Worm (Caenorhabditis elegans) whole organism, L3 larva: ENCODE data around the gene M117.6.

Source experiments
- ama-1 ChIP-seq: fragments of 150-350 bp; optimal IDR thresholded peaks from 2 replicates; lab custom pipeline; 2018
- egl-27 ChIP-seq: sonication (generic microtip); optimal IDR thresholded peaks from 4 replicates; lab custom pipeline; 2017; ENCODE audit warnings: missing biosample characterization, missing genetic modification reagents, missing genetic modification characterization
- elt-1 ChIP-seq: fragments of 150-350 bp; optimal IDR thresholded peaks from 2 replicates; lab custom pipeline; 2014; ENCODE audit warnings: missing biosample characterization, missing genetic modification characterization
- nfya-1 ChIP-seq: sonication (generic microtip); optimal IDR thresholded peaks from 2 replicates; lab custom pipeline; 2017; ENCODE audit warnings: missing genetic modification characterization, mild to moderate bottlenecking, missing compliant biosample characterization, antibody characterized with exemption, moderate library complexity; ENCODE audit not compliant: insufficient read depth
- nhr-28 ChIP-seq: fragments of 150-350 bp; optimal IDR thresholded peaks from 2 replicates; lab custom pipeline; 2014; ENCODE audit warnings: missing biosample characterization, missing genetic modification characterization
- skn-1 ChIP-seq: fragments of 150-350 bp; optimal IDR thresholded peaks from 2 replicates; lab custom pipeline; 2014; ENCODE audit warnings: missing biosample characterization, missing genetic modification characterization
- unc-62 ChIP-seq: fragments of 150-350 bp; sonication (generic microtip); optimal IDR thresholded peaks from 4 replicates; lab custom pipeline; 2014; ENCODE audit warnings: missing biosample characterization, missing genetic modification reagents, missing genetic modification characterization

ce11 chrIV:11851882-11852281 lies 24.0 kb upstream of the M117.6 start, which contains the start of gene F38H4.5:
- TF ChIP-seq ama-1 (lab: Kevin White, UChicago) (no peak), unc-62 (no peak), nfya-1 (tag; lab: Kevin White, UChicago) (no peak), skn-1 (no peak), elt-1 (no peak), nhr-28 (tag; lab: Kevin White, UChicago) (no peak), egl-27 (tag; lab: Kevin White, UChicago) (no peak)
